Fruit fly (Drosophila melanogaster): ENCODE data around the gene CG17560.

Gene CG17560

DNA sequence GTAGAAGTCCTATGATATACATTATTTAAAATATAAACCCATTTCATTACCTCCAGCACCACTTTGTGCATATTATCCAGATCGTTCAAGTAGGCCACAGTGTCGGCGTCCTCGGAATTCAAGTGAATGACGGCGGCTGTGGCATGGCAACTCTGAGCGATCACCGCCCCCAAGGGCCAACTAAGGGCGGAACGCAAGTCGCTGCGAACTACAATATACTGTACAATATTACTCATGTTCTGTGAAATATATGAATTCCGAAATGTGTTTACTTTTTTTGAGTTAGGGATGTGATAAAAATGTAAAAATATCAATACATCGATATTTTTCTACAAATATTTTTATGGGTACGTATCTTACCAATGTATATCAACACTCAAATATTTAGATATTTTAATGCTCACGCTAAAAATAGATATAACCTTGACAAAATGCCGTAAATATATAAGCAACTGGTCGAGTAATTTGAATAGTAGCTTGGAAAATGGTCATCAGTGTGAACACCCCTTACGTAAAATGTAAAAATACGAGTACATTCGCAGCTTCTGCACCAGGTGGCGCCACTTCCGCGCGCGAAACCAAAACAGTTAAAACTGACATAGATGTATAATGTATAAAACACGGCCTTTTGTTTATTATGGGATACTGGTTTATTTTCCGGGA, 44.1 kb upstream of the CG17560 start, which contains the start of gene CG14903 (continued):
- TF ChIP-seq CG4854 (GFP tag; optimal IDR thresholded peaks at IDR 0.05) (no peak), CG10147 (GFP tag; optimal IDR thresholded peaks at IDR 0.05) (peak; percentile 11), psq (GFP tag; optimal IDR thresholded peaks at IDR 0.05) (no peak), dan (GFP tag; IDR thresholded peaks at IDR 0.05) (no peak), CG30403 (GFP tag; optimal IDR thresholded peaks at IDR 0.05) (peak; percentile 46), stc (GFP tag; IDR thresholded peaks at IDR 0.05) (no peak), Ptx1 (GFP tag; IDR thresholded peaks at IDR 0.05) (peak; percentile 20; the same call in 1 of the 2 replicates), CG1024 (GFP tag; IDR thresholded peaks at IDR 0.05) (no peak), tll (GFP tag; optimal IDR thresholded peaks at IDR 0.05) (no peak), ac (GFP tag; optimal IDR thresholded peaks at IDR 0.05) (no peak), eve (GFP tag; optimal IDR thresholded peaks at IDR 0.05) (no peak), ken (GFP tag; IDR thresholded peaks at IDR 0.05) (peak; percentile 50; the same call in 2 of the 3 replicates), gcm2 (GFP tag; optimal IDR thresholded peaks at IDR 0.05) (no peak), ind (GFP tag; optimal IDR thresholded peaks at IDR 0.05) (no peak), nom (GFP tag; optimal IDR thresholded peaks at IDR 0.05) (no peak), knrl (GFP tag; IDR thresholded peaks at IDR 0.05; ENCODE audit: partially characterized antibody) (peak; percentile 82), C15 (GFP tag; IDR thresholded peaks at IDR 0.05) (no peak), CG12104 (GFP tag; optimal IDR thresholded peaks at IDR 0.05) (no peak), gsb-n (tag; optimal IDR thresholded peaks at IDR 0.05) (no peak), CG9876 (GFP tag; optimal IDR thresholded peaks at IDR 0.05) (peak; percentile 18), pb (GFP tag; optimal IDR thresholded peaks at IDR 0.05) (no peak), H2.0 (GFP tag; IDR thresholded peaks at IDR 0.05) (no peak), CG13287 (GFP tag; IDR thresholded peaks at IDR 0.05; ENCODE audit: partially characterized antibody) (peak; percentile 74), CG15514 (GFP tag; optimal IDR thresholded peaks at IDR 0.05) (no peak), CG15479 (GFP tag; optimal IDR thresholded peaks at IDR 0.05) (no peak), CG13775 (GFP tag; optimal IDR thresholded peaks at IDR 0.05) (peak; percentile 21), ash1 (GFP tag; optimal IDR thresholded peaks at IDR 0.05) (no peak), Dip3 (GFP tag; optimal IDR thresholded peaks at IDR 0.05) (peak; percentile 10), CG18599 (GFP tag; optimal IDR thresholded peaks at IDR 0.05) (no peak), CG7928 (GFP tag; optimal IDR thresholded peaks at IDR 0.05) (no peak), CG2889 (GFP tag; IDR thresholded peaks at IDR 0.05) (no peak), CG14667 (GFP tag; IDR thresholded peaks at IDR 0.05) (no peak), CG3838 (GFP tag; optimal IDR thresholded peaks at IDR 0.05) (no peak), gfzf (GFP tag; optimal IDR thresholded peaks at IDR 0.05) (no peak), sima (GFP tag; optimal IDR thresholded peaks at IDR 0.05) (no peak), bsh (GFP tag; optimal IDR thresholded peaks at IDR 0.05) (no peak), gce (GFP tag; IDR thresholded peaks at IDR 0.05) (no peak), ATbp (GFP tag; optimal IDR thresholded peaks at IDR 0.05) (no peak), CG11456 (GFP tag; IDR thresholded peaks at IDR 0.05) (0 out of 3 replicates have a peak, but pooled peaks have one; percentile 18), Hand (GFP tag; optimal IDR thresholded peaks at IDR 0.05) (no peak), Camta (GFP tag; optimal IDR thresholded peaks at IDR 0.05) (no peak), CG33557 (GFP tag; optimal IDR thresholded peaks at IDR 0.05) (no peak), sc (optimal IDR thresholded peaks at IDR 0.05) (no peak), sc (GFP tag; optimal IDR thresholded peaks at IDR 0.05) (no peak), nerfin-1 (tag; optimal IDR thresholded peaks at IDR 0.05) (no peak), Hr51 (GFP tag; optimal IDR thresholded peaks at IDR 0.05) (no peak), danr (GFP tag; IDR thresholded peaks at IDR 0.05) (no peak), CG43689 (GFP tag; IDR thresholded peaks at IDR 0.05) (no peak), CG17802 (tag; optimal IDR thresholded peaks at IDR 0.05) (peak; percentile 100), CG12155 (GFP tag; optimal IDR thresholded peaks at IDR 0.05) (peak; percentile 24)
